Fruit fly (Drosophila melanogaster) whole organism, embryonic: ENCODE results near the gene Nt5b.

Experiments used
- CG10274 ChIP-seq: fragments of 200-800 bp; sonication (Bioruptor generic); optimal IDR thresholded peaks from 3 replicates; lab custom pipeline; 2017; ENCODE audit warnings: missing biosample characterization, mild to moderate bottlenecking, missing genetic modification characterization
- CG10366 ChIP-seq: fragments of 200-800 bp; sonication (Bioruptor generic); IDR thresholded peaks from 2 replicates; pipeline ENCODE4 v1.3.6; 2022; ENCODE audit warnings: missing biosample characterization, missing genetic modification characterization
- CG11560 ChIP-seq: fragments of 200-800 bp; sonication (Bioruptor generic); IDR thresholded peaks from 3 replicates; pipeline ENCODE4 v1.3.6; 2022; ENCODE audit warnings: missing biosample characterization, missing genetic modification characterization
- CG12659 ChIP-seq: fragments of 200-800 bp; sonication (Bioruptor generic); optimal IDR thresholded peaks from 3 replicates; lab custom pipeline; 2017; ENCODE audit warnings: mild to moderate bottlenecking, missing biosample characterization, missing genetic modification reagents, missing genetic modification characterization
- CG12744 ChIP-seq: fragments of 200-800 bp; sonication (Bioruptor generic); optimal IDR thresholded peaks from 2 replicates; lab custom pipeline; 2016; ENCODE audit warnings: missing biosample characterization, missing genetic modification characterization
- CG15011 ChIP-seq: fragments of 200-800 bp; sonication (Bioruptor generic); optimal IDR thresholded peaks from 3 replicates; lab custom pipeline; 2018; ENCODE audit warnings: missing biosample characterization, mild to moderate bottlenecking, missing genetic modification characterization
- CG16863 ChIP-seq: fragments of 200-800 bp; sonication (Bioruptor generic); optimal IDR thresholded peaks from 3 replicates; lab custom pipeline; 2016; ENCODE audit warnings: missing biosample characterization, missing genetic modification characterization
- CG17802 ChIP-seq: fragments of 200-800 bp; sonication (Bioruptor generic); optimal IDR thresholded peaks from 2 replicates; lab custom pipeline; 2018; ENCODE audit warnings: missing biosample characterization, mild to moderate bottlenecking, missing genetic modification characterization, moderate library complexity
- CG2199 ChIP-seq: fragments of 200-800 bp; sonication (Bioruptor generic); IDR thresholded peaks from 3 replicates; pipeline ENCODE4 v1.3.6; 2022; ENCODE audit warnings: missing biosample characterization, missing genetic modification characterization
- CG30020 ChIP-seq: fragments of 200-800 bp; optimal IDR thresholded peaks from 2 replicates; lab custom pipeline; 2019; ENCODE audit warnings: missing biosample characterization, mild to moderate bottlenecking, missing genetic modification characterization, moderate library complexity
- CG3407 ChIP-seq: fragments of 200-800 bp; sonication (Bioruptor generic); optimal IDR thresholded peaks from 2 replicates; lab custom pipeline; 2018; ENCODE audit warnings: missing biosample characterization, mild to moderate bottlenecking, missing genetic modification characterization
- CG34376 ChIP-seq: fragments of 200-800 bp; sonication (Bioruptor generic); optimal IDR thresholded peaks from 2 replicates; lab custom pipeline; 2018; ENCODE audit warnings: missing biosample characterization, mild to moderate bottlenecking, missing genetic modification characterization
- CG4617 ChIP-seq: fragments of 200-800 bp; sonication (Bioruptor generic); optimal IDR thresholded peaks from 3 replicates; lab custom pipeline; 2016; ENCODE audit warnings: missing biosample characterization, missing genetic modification characterization, borderline replicate concordance
- CG5953 ChIP-seq: fragments of 200-800 bp; sonication (Bioruptor generic); IDR thresholded peaks from 2 replicates; pipeline ENCODE4 v1.3.6; 2022; ENCODE audit warnings: missing biosample characterization, missing genetic modification characterization
- CG7271 ChIP-seq: fragments of 200-800 bp; sonication (Bioruptor generic); optimal IDR thresholded peaks from 2 replicates; lab custom pipeline; 2018; ENCODE audit warnings: missing biosample characterization, mild to moderate bottlenecking, missing genetic modification characterization, moderate library complexity
- CG7372 ChIP-seq: fragments of 200-800 bp; sonication (Bioruptor generic); IDR thresholded peaks from 2 replicates; pipeline ENCODE4 v1.3.6; 2022; ENCODE audit warnings: missing biosample characterization, missing genetic modification characterization
- CG9817 ChIP-seq: fragments of 200-800 bp; sonication (Bioruptor generic); optimal IDR thresholded peaks from 2 replicates; lab custom pipeline; 2018; ENCODE audit warnings: missing biosample characterization, mild to moderate bottlenecking, missing genetic modification characterization, moderate library complexity
- ERR ChIP-seq: fragments of 200-800 bp; sonication (Bioruptor generic); optimal IDR thresholded peaks from 2 replicates; lab custom pipeline; 2016; ENCODE audit warnings: missing biosample characterization, missing genetic modification characterization
- Eip74EF ChIP-seq, 2 experiments: fragments of 200-800 bp in 1 of 2; fragments of >200 bp in 1 of 2; sonication (Bioruptor generic) in 1 of 2; optimal IDR thresholded peaks; 2 replicates each; lab custom pipeline; 2017 to 2019; ENCODE audit warnings: missing biosample characterization in 2 of 2, missing genetic modification characterization in 2 of 2, mild to moderate bottlenecking in 1 of 2, moderate library complexity in 1 of 2
- Ets65A ChIP-seq: fragments of 200-800 bp; sonication (Bioruptor generic); peaks from one replicate; lab custom pipeline; 2016; ENCODE audit warnings: missing biosample characterization, missing genetic modification characterization
- HLH54F ChIP-seq: fragments of 200-800 bp; sonication (Bioruptor generic); optimal IDR thresholded peaks from 3 replicates; lab custom pipeline; 2016; ENCODE audit warnings: missing biosample characterization, missing genetic modification characterization
- Hsf ChIP-seq: fragments of 200-800 bp; sonication (Bioruptor generic); optimal IDR thresholded peaks from 3 replicates; lab custom pipeline; 2016; ENCODE audit warnings: missing biosample characterization, missing genetic modification characterization
- MESR4 ChIP-seq: fragments of 200-800 bp; sonication (Bioruptor generic); optimal IDR thresholded peaks from 2 replicates; lab custom pipeline; 2018; ENCODE audit warnings: missing biosample characterization, mild to moderate bottlenecking, missing genetic modification characterization, moderate library complexity
- NK7.1 ChIP-seq: fragments of 200-800 bp; sonication (Bioruptor generic); optimal IDR thresholded peaks from 3 replicates; lab custom pipeline; 2016; ENCODE audit warnings: missing biosample characterization, missing genetic modification characterization
- Neu2 ChIP-seq: fragments of 200-800 bp; sonication (Bioruptor generic); optimal IDR thresholded peaks from 3 replicates; lab custom pipeline; 2016; ENCODE audit warnings: missing biosample characterization, missing genetic modification characterization, borderline replicate concordance
- Rx ChIP-seq: fragments of 200-800 bp; sonication (Bioruptor generic); IDR thresholded peaks from 2 replicates; pipeline ENCODE4 v1.3.6; 2022; ENCODE audit warnings: missing biosample characterization, missing genetic modification characterization
- Spps ChIP-seq: fragments of 200-800 bp; sonication (Bioruptor generic); optimal IDR thresholded peaks from 2 replicates; lab custom pipeline; 2018; ENCODE audit warnings: missing biosample characterization, mild to moderate bottlenecking, missing genetic modification characterization
- Tbp ChIP-seq: fragments of >200 bp; optimal IDR thresholded peaks from 2 replicates; lab custom pipeline; 2018; ENCODE audit warnings: missing biosample characterization, missing genetic modification characterization
- corto ChIP-seq: fragments of 200-800 bp; sonication (Bioruptor generic); optimal IDR thresholded peaks from 2 replicates; lab custom pipeline; 2016; ENCODE audit warnings: missing biosample characterization, mild to moderate bottlenecking, missing genetic modification characterization, moderate library complexity
- dan ChIP-seq: fragments of 200-800 bp; sonication (Bioruptor generic); IDR thresholded peaks from 2 replicates; pipeline ENCODE4 v1.3.6; 2022; ENCODE audit warnings: missing biosample characterization, missing genetic modification characterization
- disco-r ChIP-seq: fragments of 200-800 bp; sonication (Bioruptor generic); optimal IDR thresholded peaks from 2 replicates; lab custom pipeline; 2016; ENCODE audit warnings: missing biosample characterization, missing genetic modification characterization
- emc ChIP-seq: fragments of 200-800 bp; sonication (Bioruptor generic); optimal IDR thresholded peaks from 2 replicates; lab custom pipeline; 2016; ENCODE audit warnings: missing biosample characterization, missing genetic modification characterization
- eyg ChIP-seq: fragments of 200-800 bp; sonication (Bioruptor generic); optimal IDR thresholded peaks from 3 replicates; lab custom pipeline; 2016; ENCODE audit warnings: missing biosample characterization, missing genetic modification characterization
- fd102C ChIP-seq: fragments of 200-800 bp; sonication (Bioruptor generic); optimal IDR thresholded peaks from 2 replicates; lab custom pipeline; 2018; ENCODE audit warnings: missing biosample characterization, mild to moderate bottlenecking, missing genetic modification characterization, moderate library complexity
- fd96Cb ChIP-seq: fragments of 200-800 bp; sonication (Bioruptor generic); optimal IDR thresholded peaks from 2 replicates; lab custom pipeline; 2018; ENCODE audit warnings: missing biosample characterization, mild to moderate bottlenecking, missing genetic modification characterization, moderate library complexity
- ham ChIP-seq: fragments of 200-800 bp; sonication (Bioruptor generic); IDR thresholded peaks from 2 replicates; pipeline ENCODE4 v1.3.6; 2022; ENCODE audit warnings: missing biosample characterization, missing genetic modification characterization
- hb ChIP-seq: fragments of 200-800 bp; sonication (Bioruptor generic); IDR thresholded peaks from 3 replicates; pipeline ENCODE4 v1.3.6; 2022; ENCODE audit warnings: missing biosample characterization, missing genetic modification characterization; ENCODE audit not compliant: partially characterized antibody
- kah ChIP-seq: fragments of 200-800 bp; sonication (Bioruptor generic); optimal IDR thresholded peaks from 2 replicates; lab custom pipeline; 2018; ENCODE audit warnings: missing biosample characterization, mild to moderate bottlenecking, missing genetic modification characterization
- lilli ChIP-seq: fragments of 200-800 bp; sonication (Bioruptor generic); optimal IDR thresholded peaks from 3 replicates; lab custom pipeline; 2016; ENCODE audit warnings: missing biosample characterization, missing genetic modification characterization
- mld ChIP-seq: fragments of 200-800 bp; sonication (Bioruptor generic); IDR thresholded peaks from 3 replicates; pipeline ENCODE4 v1.3.6; 2022; ENCODE audit warnings: missing biosample characterization, missing genetic modification characterization; ENCODE audit not compliant: partially characterized antibody
- odd ChIP-seq: fragments of 200-800 bp; sonication (Bioruptor generic); optimal IDR thresholded peaks from 2 replicates; lab custom pipeline; 2017; ENCODE audit warnings: missing biosample characterization, mild to moderate bottlenecking, missing genetic modification characterization
- pan ChIP-seq, 4 experiments: fragments of >200 bp in 3 of 4; fragments of 200-800 bp in 1 of 4; sonication (Bioruptor generic) in 1 of 4; optimal IDR thresholded peaks in 3 of 4; IDR thresholded peaks in 1 of 4; 2 replicates each; pipeline versions ENCODE4 v1.3.6 to Lab custom; 2017 to 2022; ENCODE audit warnings: missing biosample characterization in 2 of 4, missing genetic modification characterization in 2 of 4, mixed read lengths in 1 of 4
- seq ChIP-seq: fragments of 200-800 bp; sonication (Bioruptor generic); IDR thresholded peaks from 2 replicates; pipeline ENCODE4 v1.3.6; 2022; ENCODE audit warnings: missing biosample characterization, missing genetic modification characterization
- stwl ChIP-seq: fragments of 200-800 bp; sonication (Bioruptor generic); optimal IDR thresholded peaks from 3 replicates; lab custom pipeline; 2018; ENCODE audit warnings: missing biosample characterization, mild to moderate bottlenecking, missing genetic modification characterization, moderate library complexity
- tin ChIP-seq: fragments of 200-800 bp; sonication (Bioruptor generic); optimal IDR thresholded peaks from 3 replicates; lab custom pipeline; 2016; ENCODE audit warnings: missing biosample characterization, missing genetic modification characterization
- usp ChIP-seq: fragments of >200 bp; optimal IDR thresholded peaks from 2 replicates; lab custom pipeline; 2017; ENCODE audit warnings: missing biosample characterization, missing genetic modification characterization
- zfh1 ChIP-seq: fragments of 200-800 bp; sonication (Bioruptor generic); IDR thresholded peaks from 3 replicates; pipeline ENCODE4 v1.3.6; 2022; ENCODE audit warnings: missing biosample characterization, missing genetic modification characterization
- zfh2 ChIP-seq: fragments of 200-800 bp; sonication (Bioruptor generic); optimal IDR thresholded peaks from 2 replicates; lab custom pipeline; 2016; ENCODE audit warnings: missing biosample characterization, missing genetic modification characterization

Gene Nt5b

dm6 chrX:18366851-18367649 is 42.9 kb downstream of the Nt5b start (continued):
- TF ChIP-seq dan (GFP tag; lab: Robert Waterston, UW), result no peak
- TF ChIP-seq CG16863 (GFP tag; lab: Kevin White, UChicago), result peak; percentile 44
- no peak for TF ChIP-seq mld (GFP tag; lab: Robert Waterston, UW)
- peak; percentile 71; the same call in 2 of the 3 replicates for TF ChIP-seq CG11560 (tag; lab: Robert Waterston, UW)
- TF ChIP-seq kah (GFP tag; lab: Kevin White, UChicago), result peak; percentile 43
- peak; percentile 86 for TF ChIP-seq zfh2 (GFP tag; lab: Kevin White, UChicago)
- peak; percentile 55 for TF ChIP-seq CG12659
- TF ChIP-seq seq (GFP tag; lab: Robert Waterston, UW), result peak; percentile 81
- peak; percentile 1 for TF ChIP-seq tin (GFP tag; lab: Kevin White, UChicago)
- peak; percentile 80 for TF ChIP-seq CG7372 (GFP tag; lab: Robert Waterston, UW)
- peak; percentile 71 for TF ChIP-seq CG34376 (GFP tag; lab: Kevin White, UChicago)
- no peak for TF ChIP-seq Neu2
- TF ChIP-seq CG30020 (tag; lab: Kevin White, UChicago), result peak; percentile 27
- TF ChIP-seq MESR4 (GFP tag; lab: Kevin White, UChicago), result no peak
- peak; percentile 45 for TF ChIP-seq CG10274 (GFP tag; lab: Kevin White, UChicago)
- peak; percentile 51 for TF ChIP-seq eyg (GFP tag; lab: Kevin White, UChicago)
- no peak for TF ChIP-seq fd102C (GFP tag; lab: Kevin White, UChicago)
- TF ChIP-seq HLH54F, result peak; percentile 67
- peak; percentile 61 for TF ChIP-seq Hsf (GFP tag; lab: Kevin White, UChicago)
- TF ChIP-seq Tbp, result no peak
- peak; percentile 72 for TF ChIP-seq odd (GFP tag; lab: Kevin White, UChicago)
- TF ChIP-seq CG4617, result no peak
- 0 out of 2 replicates have a peak, but pooled peaks have one; percentile 42 for TF ChIP-seq ham (GFP tag; lab: Robert Waterston, UW)
- no peak for TF ChIP-seq CG3407 (GFP tag; lab: Kevin White, UChicago)
- TF ChIP-seq CG10366 (GFP tag; lab: Robert Waterston, UW), result peak; percentile 64
- peak; percentile 52 for TF ChIP-seq fd96Cb (tag; lab: Kevin White, UChicago)
- TF ChIP-seq Ets65A (GFP tag; lab: Kevin White, UChicago), result peak; percentile 98
- peak; percentile 61 for TF ChIP-seq CG12744
- peak; percentile 91 for TF ChIP-seq CG9817 (tag; lab: Kevin White, UChicago)
- TF ChIP-seq stwl (tag; lab: Kevin White, UChicago), result no peak
- no peak for TF ChIP-seq emc (GFP tag; lab: Kevin White, UChicago)
- TF ChIP-seq CG7271 (tag; lab: Kevin White, UChicago), result no peak
- TF ChIP-seq usp (GFP tag; lab: Kevin White, UChicago), result no peak
- TF ChIP-seq hb, result no peak
- peak; percentile 36 for TF ChIP-seq CG15011 (GFP tag; lab: Kevin White, UChicago)
- TF ChIP-seq Rx, result 0 out of 2 replicates have a peak, but pooled peaks have one; percentile 33
- no peak for TF ChIP-seq pan (optimal IDR thresholded peaks at IDR 0.05; lab: Kevin White, UChicago)
- peak in 1 of 2 experiments; percentile 75 for TF ChIP-seq pan (GFP tag; optimal IDR thresholded peaks at IDR 0.05 in 1 of 2, IDR thresholded peaks at IDR 0.05 in 1 of 2)
- no peak for TF ChIP-seq CG2199
- TF ChIP-seq lilli (GFP tag; lab: Kevin White, UChicago), result peak; percentile 68
- TF ChIP-seq Spps (tag; lab: Kevin White, UChicago), result peak; percentile 0
- TF ChIP-seq CG17802 (tag; lab: Kevin White, UChicago), result peak; percentile 16
- TF ChIP-seq CG5953 (GFP tag; lab: Robert Waterston, UW), result 0 out of 2 replicates have a peak, but pooled peaks have one; percentile 3
- TF ChIP-seq disco-r (GFP tag; lab: Kevin White, UChicago), result no peak
- TF ChIP-seq NK7.1, result peak; percentile 73
- TF ChIP-seq zfh1, result peak; percentile 53; the same call in 1 of the 3 replicates
- TF ChIP-seq ERR, result no peak
- TF ChIP-seq corto (GFP tag; lab: Kevin White, UChicago), result no peak
- TF ChIP-seq Eip74EF (GFP tag; optimal IDR thresholded peaks at IDR 0.05; lab: Kevin White, UChicago), result peak in 1 of 2 experiments; percentile 63
